Worm (Caenorhabditis elegans): ENCODE measurements around the gene F38A1.6.

F38A1.6 gene

DNA sequence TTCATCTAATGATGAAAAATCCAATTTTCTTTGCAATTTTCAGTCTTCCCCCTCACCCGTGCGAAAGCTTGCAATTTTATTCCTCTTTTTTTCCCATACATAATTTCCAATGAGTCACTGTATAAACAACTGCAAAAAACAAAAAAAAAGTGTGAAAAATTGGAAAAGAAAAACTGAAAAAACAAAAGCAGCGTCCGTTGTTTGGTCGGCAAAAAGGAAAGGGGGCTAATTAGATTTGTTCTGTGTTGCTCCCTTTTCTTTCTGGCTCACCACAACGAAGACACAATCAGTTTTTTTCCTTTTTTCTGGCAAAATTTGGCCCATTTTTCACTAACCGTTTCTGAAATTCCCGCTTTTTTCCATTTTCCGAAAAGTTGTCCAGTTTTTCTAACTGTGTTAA lies 39.3 kb upstream of the F38A1.6 start:
- TF ChIP-seq sea-2 (GFP tag; optimal IDR thresholded peaks at IDR 0.05): no peak
- no peak for TF ChIP-seq unc-39 (tag; optimal IDR thresholded peaks at IDR 0.05)
- no peak for TF ChIP-seq nhr-76 (tag; optimal IDR thresholded peaks at IDR 0.05)
- no peak for TF ChIP-seq ztf-4 (tag; optimal IDR thresholded peaks at IDR 0.05)
- no peak for TF ChIP-seq fkh-10 (GFP tag; optimal IDR thresholded peaks at IDR 0.05)
- no peak for TF ChIP-seq aly-2 (tag; optimal IDR thresholded peaks at IDR 0.05)
- TF ChIP-seq daf-12 (tag; optimal IDR thresholded peaks at IDR 0.05): no peak
- TF ChIP-seq hmg-11 (tag; optimal IDR thresholded peaks at IDR 0.05): no peak
- no peak for TF ChIP-seq nhr-77 (tag; optimal IDR thresholded peaks at IDR 0.05)
- no peak for TF ChIP-seq ceh-16 (tag; optimal IDR thresholded peaks at IDR 0.05)
- no peak for TF ChIP-seq snpc-4 (tag; optimal IDR thresholded peaks at IDR 0.05)
- no peak for TF ChIP-seq tbx-2 (tag; optimal IDR thresholded peaks at IDR 0.05)
- TF ChIP-seq mdl-1 (tag; optimal IDR thresholded peaks at IDR 0.05): no peak
- TF ChIP-seq jun-1 (tag; optimal IDR thresholded peaks at IDR 0.05): no peak
- no peak for TF ChIP-seq egl-27 (tag; optimal IDR thresholded peaks at IDR 0.05)
- TF ChIP-seq unc-62 (GFP tag; optimal IDR thresholded peaks at IDR 0.05): no peak
- TF ChIP-seq skn-1 (tag; optimal IDR thresholded peaks at IDR 0.05): no peak

DNA sequence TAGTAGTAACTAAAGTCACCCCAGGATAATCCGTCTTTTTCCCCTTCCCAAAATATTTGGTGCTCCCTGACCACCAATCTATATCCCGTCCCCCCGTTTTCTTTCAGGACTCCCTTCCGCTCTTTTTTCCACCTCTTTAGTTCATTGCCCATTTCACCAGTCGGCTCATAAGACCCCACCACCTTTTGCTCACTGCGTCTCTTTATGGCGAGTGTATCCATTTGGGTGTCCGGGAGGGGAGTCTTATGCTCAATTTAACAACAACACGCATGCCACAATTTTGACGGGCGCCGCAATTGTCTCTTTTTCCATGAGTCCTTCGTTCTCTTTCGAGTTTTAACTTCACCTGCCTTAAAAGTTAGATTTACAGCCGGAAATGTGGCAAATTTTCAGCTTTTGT lies 38.5 kb upstream of the F38A1.6 start:
- no peak for TF ChIP-seq mml-1 (tag; optimal IDR thresholded peaks at IDR 0.05)
- TF ChIP-seq lin-39 (tag; optimal IDR thresholded peaks at IDR 0.05): peak; percentile 49
- TF ChIP-seq nfya-1 (tag; optimal IDR thresholded peaks at IDR 0.05; ENCODE audit: insufficient read depth): peak; percentile 38
- no peak for TF ChIP-seq pha-4 (tag; optimal IDR thresholded peaks at IDR 0.05)
- peak; percentile 43 for TF ChIP-seq snpc-4 (tag; optimal IDR thresholded peaks at IDR 0.05)

DNA sequence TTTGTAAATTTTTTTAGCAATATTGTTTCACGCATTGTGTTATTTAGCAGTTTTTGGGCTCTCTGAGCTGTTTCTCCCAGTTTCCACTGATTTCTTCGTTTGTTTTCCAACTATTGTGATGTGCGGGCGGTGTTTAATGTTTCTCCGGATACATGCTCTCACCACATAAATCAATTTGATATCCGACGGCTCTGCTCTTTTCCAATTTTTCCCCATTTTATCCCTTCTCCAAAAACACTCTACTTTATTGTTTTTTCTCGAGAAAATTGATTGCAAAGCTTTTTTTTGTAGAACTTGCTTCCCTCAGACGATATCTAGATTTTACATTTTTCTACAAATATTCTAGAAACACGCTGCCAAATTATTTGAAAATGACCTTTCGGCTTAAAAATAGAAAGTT lies 36.1 kb upstream of the F38A1.6 start:
- TF ChIP-seq aly-2 (tag; optimal IDR thresholded peaks at IDR 0.05): no peak
- no peak for TF ChIP-seq tbx-2 (tag; optimal IDR thresholded peaks at IDR 0.05)
- TF ChIP-seq nhr-67 (tag; optimal IDR thresholded peaks at IDR 0.05): no peak
- TF ChIP-seq ZK546.5 (tag; optimal IDR thresholded peaks at IDR 0.05): no peak
- TF ChIP-seq jun-1 (tag; optimal IDR thresholded peaks at IDR 0.05): no peak
- TF ChIP-seq nhr-12 (tag; optimal IDR thresholded peaks at IDR 0.05): no peak

DNA sequence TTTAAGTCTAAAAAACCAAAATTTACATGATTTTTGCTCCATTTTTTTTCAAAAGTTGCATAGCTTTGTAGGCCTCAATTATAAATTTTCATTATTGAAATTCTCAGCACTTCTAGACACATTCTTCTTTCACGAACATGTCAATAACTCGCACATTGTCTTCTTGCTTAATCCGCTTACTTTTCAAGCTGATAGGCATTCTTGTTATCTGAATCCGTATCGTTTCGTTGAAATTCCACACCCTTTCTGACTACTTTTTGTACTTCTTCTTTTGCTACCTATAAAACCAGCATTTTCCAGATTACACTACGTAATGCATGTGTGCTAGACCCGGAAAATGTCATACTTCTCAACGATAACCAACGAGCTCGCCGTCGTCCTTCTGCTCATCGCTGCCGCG lies 35.4 kb upstream of the F38A1.6 start, which contains the start of gene W09G12.9:
Gene W09G12.9 (plus strand): TSS at position 301 of the 400 bp plus-strand sequence.
- TF ChIP-seq pha-4 (tag; optimal IDR thresholded peaks at IDR 0.05) (no peak), zag-1 (tag; optimal IDR thresholded peaks at IDR 0.05) (no peak), ceh-9 (tag; optimal IDR thresholded peaks at IDR 0.05) (no peak), egl-27 (tag; optimal IDR thresholded peaks at IDR 0.05) (no peak), nhr-28 (tag; optimal IDR thresholded peaks at IDR 0.05) (no peak), tbx-2 (tag; optimal IDR thresholded peaks at IDR 0.05) (no peak), ztf-4 (tag; optimal IDR thresholded peaks at IDR 0.05) (no peak), fkh-2 (tag; optimal IDR thresholded peaks at IDR 0.05) (no peak), mml-1 (tag; optimal IDR thresholded peaks at IDR 0.05) (no peak), unc-39 (tag; optimal IDR thresholded peaks at IDR 0.05) (no peak), elt-2 (tag; optimal IDR thresholded peaks at IDR 0.05) (no peak), nhr-25 (tag; optimal IDR thresholded peaks at IDR 0.05) (no peak), snpc-4 (tag; optimal IDR thresholded peaks at IDR 0.05) (no peak), egl-5 (tag; optimal IDR thresholded peaks at IDR 0.05) (no peak), nhr-23 (tag; optimal IDR thresholded peaks at IDR 0.05) (no peak), daf-12 (tag; optimal IDR thresholded peaks at IDR 0.05) (no peak), eor-1 (tag; optimal IDR thresholded peaks at IDR 0.05) (no peak), ceh-28 (tag; optimal IDR thresholded peaks at IDR 0.05) (no peak)

DNA sequence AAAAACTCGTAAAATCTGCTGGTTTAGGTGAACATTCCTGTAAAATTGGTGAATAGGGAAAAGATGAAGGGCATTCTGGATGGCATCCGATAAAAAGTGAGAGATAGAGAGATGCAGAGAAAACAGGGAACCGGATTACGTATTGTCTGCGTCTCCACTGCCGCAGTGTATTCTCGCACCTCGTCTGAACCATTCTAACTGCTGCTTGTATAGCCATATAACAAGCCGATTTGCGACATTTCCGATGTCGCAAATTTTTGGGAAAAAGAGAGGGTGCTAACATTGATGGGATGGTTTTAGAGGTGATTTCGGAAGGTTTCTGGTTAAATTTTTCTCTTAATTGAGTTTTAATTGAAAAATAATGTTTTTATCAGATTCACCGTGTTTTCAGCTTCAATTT lies 30.5 kb upstream of the F38A1.6 start, which contains the start of gene W09G12.10:
Gene W09G12.10 (minus strand): TSS at position 121 of the 400 bp plus-strand sequence.
- TF ChIP-seq nfya-1 (tag; optimal IDR thresholded peaks at IDR 0.05; ENCODE audit: insufficient read depth) (peak; percentile 4), nhr-28 (tag; optimal IDR thresholded peaks at IDR 0.05) (no peak), ztf-4 (tag; optimal IDR thresholded peaks at IDR 0.05) (no peak), nhr-67 (tag; optimal IDR thresholded peaks at IDR 0.05) (no peak), nhr-25 (tag; optimal IDR thresholded peaks at IDR 0.05) (peak; percentile 58), lin-39 (tag; optimal IDR thresholded peaks at IDR 0.05) (no peak), egl-5 (tag; optimal IDR thresholded peaks at IDR 0.05) (peak; percentile 50)

Measured in whole organism, L3 larva.